Fruit fly (Drosophila melanogaster): ENCODE results near the gene CG10376.

dm6 chr2L:18707844-18708238 is 4.9 kb upstream of the CG10376 start:
- TF ChIP-seq EcR (GFP tag; optimal IDR thresholded peaks at IDR 0.05) (no peak), CG8478 (optimal IDR thresholded peaks at IDR 0.05) (no peak), psq (optimal IDR thresholded peaks at IDR 0.05) (no peak), Dll (optimal IDR thresholded peaks at IDR 0.05) (no peak)
